Worm (Caenorhabditis elegans): ENCODE measurements around the gene F12D9.2.

F12D9.2 gene

ce11 chrX:8646287-8646686 lies 610 bp downstream of the F12D9.2 start (continued):
- TF ChIP-seq bed-1 (GFP tag; IDR thresholded peaks at IDR 0.05), result no peak

ce11 chrX:8643817-8644216 lies 3.1 kb downstream of the F12D9.2 start, which contains the start of gene stg-2:
TSS of gene stg-2 (minus strand) at chrX:8643917.
- TF ChIP-seq tlf-1 (GFP tag; optimal IDR thresholded peaks at IDR 0.05), result no peak
- no peak for TF ChIP-seq xnd-1 (tag; optimal IDR thresholded peaks at IDR 0.05)
- no peak for TF ChIP-seq rcor-1 (GFP tag; IDR thresholded peaks at IDR 0.05)
- no peak for TF ChIP-seq madf-10 (tag; optimal IDR thresholded peaks at IDR 0.05)
- TF ChIP-seq lsy-27 (tag; optimal IDR thresholded peaks at IDR 0.05; ENCODE audit: borderline replicate concordance, insufficient read depth), result no peak

ce11 chrX:8640654-8641053 lies 6.2 kb downstream of the F12D9.2 start:
- TF ChIP-seq K12H6.12 (tag; optimal IDR thresholded peaks at IDR 0.05) (no peak), snpc-1.1 (tag; optimal IDR thresholded peaks at IDR 0.05; ENCODE audit: insufficient read depth) (peak; percentile 68), pha-4 (tag; optimal IDR thresholded peaks at IDR 0.05) (no peak), lir-1 (GFP tag; conservative IDR thresholded peaks at IDR 0.05) (no peak), C17E4.6 (GFP tag; IDR thresholded peaks at IDR 0.05) (no peak), let-526 (GFP tag; IDR thresholded peaks at IDR 0.05) (no peak), die-1 (tag; optimal IDR thresholded peaks at IDR 0.05) (peak; percentile 83), Y53G8AR.9 (GFP tag; conservative IDR thresholded peaks at IDR 0.05) (no peak), lsy-27 (tag; optimal IDR thresholded peaks at IDR 0.05; ENCODE audit: borderline replicate concordance, insufficient read depth) (no peak), F33H1.4 (GFP tag; IDR thresholded peaks at IDR 0.05) (no peak), chd-7 (tag; optimal IDR thresholded peaks at IDR 0.05) (no peak), nhr-120 (GFP tag; IDR thresholded peaks at IDR 0.05) (no peak), ztf-22 (GFP tag; optimal IDR thresholded peaks at IDR 0.05) (no peak), pbrm-1 (GFP tag; IDR thresholded peaks at IDR 0.05) (peak; percentile 82), xnd-1 (tag; optimal IDR thresholded peaks at IDR 0.05) (no peak), nfyb-1 (GFP tag; IDR thresholded peaks at IDR 0.05) (0 out of 2 replicates have a peak, but pooled peaks have one; percentile 34), dox-1 (GFP tag; IDR thresholded peaks at IDR 0.05) (peak; percentile 41; the same call in 1 of the 2 replicates), repo-1 (tag; optimal IDR thresholded peaks at IDR 0.05) (peak; percentile 31), mxl-1 (tag; optimal IDR thresholded peaks at IDR 0.05) (peak; percentile 53), nfya-2 (GFP tag; IDR thresholded peaks at IDR 0.05) (no peak), ztf-3 (GFP tag; optimal IDR thresholded peaks at IDR 0.05) (no peak), ceh-79 (tag; optimal IDR thresholded peaks at IDR 0.05) (no peak), lin-26 (GFP tag; IDR thresholded peaks at IDR 0.05) (peak; percentile 88), C06A6.2 (GFP tag; conservative IDR thresholded peaks at IDR 0.05) (no peak), mel-28 (tag; optimal IDR thresholded peaks at IDR 0.05; ENCODE audit: borderline replicate concordance) (no peak), dpl-1 (GFP tag; optimal IDR thresholded peaks at IDR 0.05) (no peak), lin-54 (GFP tag; optimal IDR thresholded peaks at IDR 0.05) (peak; percentile 40), attf-5 (GFP tag; optimal IDR thresholded peaks at IDR 0.05) (peak; percentile 6), egl-18 (GFP tag; IDR thresholded peaks at IDR 0.05) (no peak), Y95B8A.8 (GFP tag; IDR thresholded peaks at IDR 0.05) (no peak), Y67H2A.10 (GFP tag; conservative IDR thresholded peaks at IDR 0.05) (no peak; the same call in 1 of the 2 replicates), F39B2.1 (GFP tag; IDR thresholded peaks at IDR 0.05) (no peak), mes-4 (tag; optimal IDR thresholded peaks at IDR 0.05) (peak; percentile 60), ceh-40 (GFP tag; IDR thresholded peaks at IDR 0.05) (0 out of 2 replicates have a peak, but pooled peaks have one; percentile 54), dpff-1 (tag; optimal IDR thresholded peaks at IDR 0.05) (no peak), B0336.3 (GFP tag; IDR thresholded peaks at IDR 0.05) (no peak), nhr-179 (tag; optimal IDR thresholded peaks at IDR 0.05) (no peak), F23B12.7 (tag; optimal IDR thresholded peaks at IDR 0.05; ENCODE audit: insufficient read depth) (peak; percentile 65), ceh-27 (GFP tag; optimal IDR thresholded peaks at IDR 0.05) (no peak), F22D6.2 (tag; optimal IDR thresholded peaks at IDR 0.05) (no peak), ccch-3 (GFP tag; optimal IDR thresholded peaks at IDR 0.05) (no peak), sea-2 (GFP tag; IDR thresholded peaks at IDR 0.05) (no peak)
